Fruit fly (Drosophila melanogaster) whole organism: Measurements from ENCODE around the gene CG8003.

Experiments
- CG8478 ChIP-seq: fragments of >200 bp; optimal IDR thresholded peaks from 2 replicates; lab custom pipeline; 2018; ENCODE audit warnings: inconsistent platforms
- EcR ChIP-seq, 2 experiments: fragments of >200 bp; optimal IDR thresholded peaks; 2 replicates each; lab custom pipeline; 2017; ENCODE audit warnings: missing biosample characterization in 2 of 2, missing genetic modification characterization in 2 of 2, missing genetic modification reagents in 2 of 2
- pan ChIP-seq: fragments of >200 bp; optimal IDR thresholded peaks from 2 replicates; lab custom pipeline; 2017
- psq ChIP-seq: fragments of >200 bp; optimal IDR thresholded peaks from 2 replicates; lab custom pipeline; 2017
- usp ChIP-seq: fragments of >200 bp; optimal IDR thresholded peaks from 2 replicates; lab custom pipeline; 2017; ENCODE audit warnings: missing biosample characterization, missing genetic modification characterization, mixed read lengths

DNA sequence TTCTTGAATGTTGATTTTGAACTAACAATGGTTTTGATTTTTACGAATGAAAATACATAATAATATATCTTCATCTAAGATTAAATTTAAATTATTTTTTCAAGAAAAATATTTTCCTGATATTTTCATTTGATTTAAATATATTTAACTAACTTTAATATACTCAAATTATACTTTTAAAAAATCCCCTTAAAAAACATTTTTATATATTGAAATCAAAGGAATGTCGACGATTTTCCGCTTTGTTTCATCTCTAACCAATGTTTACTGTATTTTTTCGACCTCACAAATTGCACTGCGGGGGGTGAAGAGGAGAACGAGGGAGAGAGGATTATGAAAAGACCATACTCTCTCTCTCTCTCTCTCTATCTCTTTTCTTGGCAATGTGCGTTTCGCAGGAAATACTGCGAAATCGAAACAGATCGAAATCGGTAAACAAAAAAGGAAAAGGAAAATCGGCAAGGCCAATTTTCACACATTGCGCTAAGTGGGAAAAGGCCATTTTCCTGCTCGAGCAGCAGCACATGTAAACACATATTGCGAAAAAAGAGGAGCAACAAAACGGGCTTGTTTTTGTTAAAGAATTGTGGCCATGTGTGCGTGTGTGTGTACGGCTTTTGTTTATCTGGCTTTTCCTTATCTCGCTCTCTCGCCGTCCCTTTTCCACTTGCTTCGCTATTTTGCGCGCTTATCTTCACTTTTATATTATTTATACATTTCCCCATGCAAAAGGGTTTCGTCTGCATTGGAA, 1.1 kb upstream of the CG8003 start:
- TF ChIP-seq psq (lab: Kevin White, UChicago) (no peak), usp (GFP tag; lab: Kevin White, UChicago) (no peak), pan (lab: Kevin White, UChicago) (no peak), CG8478 (lab: Kevin White, UChicago) (no peak), EcR (GFP tag; optimal IDR thresholded peaks at IDR 0.05; lab: Kevin White, UChicago) (no peak)
